Fruit fly (Drosophila melanogaster) whole organism, pupa: ENCODE results near the gene CG9806.

Source experiments
- CG13204 ChIP-seq: fragments of 200-800 bp; sonication (Bioruptor generic); optimal IDR thresholded peaks from 2 replicates; lab custom pipeline; 2018; ENCODE audit warnings: missing biosample characterization, mild to moderate bottlenecking, missing genetic modification characterization, moderate library complexity
- CG14655 ChIP-seq: fragments of 200-800 bp; sonication (Bioruptor generic); optimal IDR thresholded peaks from 3 replicates; lab custom pipeline; 2017; ENCODE audit warnings: mild to moderate bottlenecking, missing biosample characterization, missing genetic modification reagents, missing genetic modification characterization
- CG17806 ChIP-seq: fragments of 200-800 bp; sonication (Bioruptor generic); optimal IDR thresholded peaks from 2 replicates; lab custom pipeline; 2018; ENCODE audit warnings: missing biosample characterization, mild to moderate bottlenecking, missing genetic modification characterization, moderate library complexity
- CG32121 ChIP-seq: fragments of 200-800 bp; sonication (Bioruptor generic); IDR thresholded peaks from 2 replicates; pipeline ENCODE4 v1.3.6; 2022; ENCODE audit warnings: missing biosample characterization, missing genetic modification characterization
- CG34367 ChIP-seq: fragments of 200-800 bp; sonication (Bioruptor generic); optimal IDR thresholded peaks from 2 replicates; lab custom pipeline; 2018; ENCODE audit warnings: missing biosample characterization, mild to moderate bottlenecking, missing genetic modification characterization
- CG4496 ChIP-seq: fragments of 200-800 bp; sonication (Bioruptor generic); IDR thresholded peaks from 3 replicates; pipeline ENCODE4 v1.3.6; 2022; ENCODE audit warnings: missing biosample characterization, missing genetic modification characterization
- D1 ChIP-seq: fragments of 200-800 bp; sonication (Bioruptor generic); optimal IDR thresholded peaks from 2 replicates; lab custom pipeline; 2018; ENCODE audit warnings: missing biosample characterization, mild to moderate bottlenecking, missing genetic modification characterization, moderate library complexity
- EcR ChIP-seq: fragments of 200-800 bp; sonication (Bioruptor generic); optimal IDR thresholded peaks from 3 replicates; lab custom pipeline; 2019; ENCODE audit warnings: missing biosample characterization, missing genetic modification characterization, mild to moderate bottlenecking, moderate library complexity, missing genetic modification reagents
- Ets98B ChIP-seq: fragments of 200-800 bp; sonication (Bioruptor generic); IDR thresholded peaks from 2 replicates; pipeline ENCODE4 v1.3.6; 2022; ENCODE audit warnings: missing biosample characterization, missing genetic modification characterization
- Pif1A ChIP-seq: fragments of 200-800 bp; sonication (Bioruptor generic); optimal IDR thresholded peaks from 3 replicates; lab custom pipeline; 2016; ENCODE audit warnings: missing biosample characterization, missing genetic modification characterization
- fd96Ca ChIP-seq: fragments of 200-800 bp; sonication (Bioruptor generic); IDR thresholded peaks from 3 replicates; pipeline ENCODE4 v1.3.6; 2022; ENCODE audit warnings: missing biosample characterization, missing genetic modification characterization
- gl ChIP-seq: fragments of 200-800 bp; sonication (Bioruptor generic); optimal IDR thresholded peaks from 2 replicates; lab custom pipeline; 2018; ENCODE audit warnings: missing biosample characterization, mild to moderate bottlenecking, missing genetic modification characterization

dm6 chrX:10627062-10627756 is at the start of gene CG9806, which contains the start of gene X11Lbeta:
- TF ChIP-seq EcR (GFP tag; lab: Kevin White, UChicago), result no peak
- no peak for TF ChIP-seq fd96Ca (GFP tag; lab: Robert Waterston, UW)
- no peak for TF ChIP-seq CG34367 (tag; lab: Kevin White, UChicago)
- TF ChIP-seq D1 (tag; lab: Kevin White, UChicago), result no peak
- TF ChIP-seq gl (tag; lab: Kevin White, UChicago), result no peak
- TF ChIP-seq Pif1A (GFP tag; lab: Kevin White, UChicago), result no peak
- no peak for TF ChIP-seq Ets98B (GFP tag; lab: Robert Waterston, UW)
- no peak for TF ChIP-seq CG14655
- TF ChIP-seq CG4496 (GFP tag; lab: Robert Waterston, UW), result no peak
- no peak for TF ChIP-seq CG13204 (GFP tag; lab: Kevin White, UChicago)
- no peak for TF ChIP-seq CG17806
- TF ChIP-seq CG32121, result no peak
